Worm (Caenorhabditis elegans) whole organism, midembryonic: ENCODE measurements around the gene W03D2.9.

Experiments used
- T22C8.4 ChIP-seq: fragments of 200-800 bp; sonication (Bioruptor generic); IDR thresholded peaks from 2 replicates; pipeline ENCODE4 v1.3.6; 2022; ENCODE audit warnings: missing genetic modification characterization, missing compliant biosample characterization
- cog-1 ChIP-seq: sonication (generic microtip); optimal IDR thresholded peaks from 2 replicates; lab custom pipeline; 2016; ENCODE audit warnings: missing genetic modification characterization, missing compliant biosample characterization
- flt-1 ChIP-seq: fragments of 200-800 bp; sonication (Bioruptor generic); IDR thresholded peaks from 2 replicates; pipeline ENCODE4 v1.3.6; 2022; ENCODE audit warnings: missing genetic modification characterization, missing compliant biosample characterization
- klf-2 ChIP-seq: fragments of 200-800 bp; sonication (Bioruptor generic); conservative IDR thresholded peaks from 2 replicates; pipeline ENCODE4 v1.3.6; 2022; ENCODE audit warnings: missing genetic modification reagents, missing genetic modification characterization, missing compliant biosample characterization
- med-1 ChIP-seq: sonication (generic microtip); optimal IDR thresholded peaks from 2 replicates; lab custom pipeline; 2017; ENCODE audit warnings: missing genetic modification characterization, mild to moderate bottlenecking, missing compliant biosample characterization, antibody characterized with exemption, missing genetic modification reagents; ENCODE audit not compliant: insufficient read depth
- ref-1 ChIP-seq: fragments of 200-800 bp; sonication (Bioruptor generic); conservative IDR thresholded peaks from 2 replicates; pipeline ENCODE4 v1.3.6; 2022; ENCODE audit warnings: missing genetic modification reagents, missing genetic modification characterization, missing compliant biosample characterization
- tab-1 ChIP-seq: fragments of 200-800 bp; sonication (Bioruptor generic); IDR thresholded peaks from 2 replicates; pipeline ENCODE4 v1.3.6; 2022; ENCODE audit warnings: missing genetic modification characterization, missing compliant biosample characterization
- ztf-23 ChIP-seq: fragments of 200-800 bp; sonication (Bioruptor generic); IDR thresholded peaks from 2 replicates; pipeline ENCODE4 v1.3.6; 2022; ENCODE audit warnings: missing genetic modification reagents, missing genetic modification characterization, missing compliant biosample characterization
- ztf-29 ChIP-seq: fragments of 200-800 bp; sonication (Bioruptor generic); IDR thresholded peaks from 2 replicates; pipeline ENCODE4 v1.3.6; 2022; ENCODE audit warnings: missing genetic modification reagents, missing genetic modification characterization, missing compliant biosample characterization

The W03D2.9 gene

DNA sequence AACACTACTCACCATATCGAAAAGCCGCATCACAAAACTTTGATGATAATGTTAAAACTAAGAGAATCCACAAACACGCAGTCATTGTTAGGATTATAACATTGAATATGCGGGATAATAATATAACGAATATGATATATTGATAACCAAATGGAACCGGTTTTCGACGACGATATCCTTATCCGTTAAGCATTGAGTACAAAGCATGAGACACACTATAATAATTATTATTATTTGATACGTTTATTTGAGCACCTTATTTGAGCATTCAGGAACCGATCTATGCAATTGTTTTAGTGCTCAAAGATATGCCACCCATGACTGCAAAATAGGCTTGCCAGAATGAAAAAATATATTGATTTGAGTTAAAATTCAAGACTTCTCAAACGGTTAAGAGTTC lies at the start of gene W03D2.9:
W03D2.9 (minus strand) TSS at position 101 of the 400 bp plus-strand sequence.
- TF ChIP-seq tab-1 (GFP tag; lab: Robert Waterston, UW) (no peak), ztf-23 (GFP tag; lab: Robert Waterston, UW) (no peak), ztf-29 (no peak)

DNA sequence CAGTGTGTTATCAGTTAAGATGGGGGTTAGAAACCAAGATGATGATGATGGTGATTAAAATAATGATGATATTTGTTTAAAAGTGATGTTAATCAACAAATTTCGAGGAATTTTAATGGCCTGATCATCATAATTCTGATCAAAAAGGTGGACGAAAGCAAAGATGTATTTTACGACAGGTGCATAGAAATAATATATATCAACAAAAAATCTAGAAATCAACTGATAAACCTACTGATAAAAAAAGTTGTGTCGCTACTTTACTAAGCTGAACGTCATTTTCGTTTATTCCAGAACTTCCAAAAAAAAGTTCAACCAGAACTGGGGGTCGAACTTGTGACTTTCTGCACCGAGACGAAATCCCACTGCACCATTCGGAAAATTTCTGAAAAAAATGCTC lies 48.6 kb upstream of the W03D2.9 start, which contains the start of gene mul-1:
mul-1 (minus strand) TSS at position 84 of the 400 bp plus-strand sequence.
- TF ChIP-seq flt-1 (GFP tag; lab: Robert Waterston, UW) (no peak), ztf-29 (no peak), klf-2 (no peak), ztf-23 (GFP tag; lab: Robert Waterston, UW) (no peak), tab-1 (GFP tag; lab: Robert Waterston, UW) (no peak), cog-1 (no peak), med-1 (GFP tag; lab: Kevin White, UChicago) (no peak), T22C8.4 (GFP tag; lab: Robert Waterston, UW) (no peak), ref-1 (GFP tag; lab: Robert Waterston, UW) (no peak)

DNA sequence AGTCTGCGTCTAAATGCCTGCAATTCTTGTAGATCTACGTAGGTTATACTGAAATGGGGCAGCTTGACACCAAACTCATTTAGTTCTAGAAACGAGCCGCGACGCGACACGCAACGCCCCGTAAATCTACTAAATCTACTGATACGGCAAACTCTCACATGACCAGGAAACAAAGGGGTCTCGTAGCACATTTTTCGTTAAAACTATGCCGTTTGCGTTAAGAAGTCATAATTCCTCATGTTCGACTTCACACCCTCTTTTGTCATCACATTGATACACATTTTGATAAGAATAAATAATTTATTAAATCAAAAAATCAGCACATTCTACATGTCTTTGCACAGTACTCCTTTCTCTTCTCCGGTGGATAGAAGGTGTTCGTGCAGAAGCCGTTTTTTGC lies 46.5 kb upstream of the W03D2.9 start:
- TF ChIP-seq tab-1 (GFP tag; lab: Robert Waterston, UW) (no peak), flt-1 (GFP tag; lab: Robert Waterston, UW) (no peak), cog-1 (no peak), ztf-29 (no peak), klf-2 (no peak), ztf-23 (GFP tag; lab: Robert Waterston, UW) (no peak)

- TF ChIP-seq klf-2, result no peak
- no peak for TF ChIP-seq ref-1 (GFP tag; lab: Robert Waterston, UW)
- no peak for TF ChIP-seq ztf-23 (GFP tag; lab: Robert Waterston, UW)
- TF ChIP-seq cog-1, result no peak
- TF ChIP-seq T22C8.4 (GFP tag; lab: Robert Waterston, UW), result no peak
- no peak for TF ChIP-seq med-1 (GFP tag; lab: Kevin White, UChicago)
- TF ChIP-seq ztf-29, result no peak
- no peak for TF ChIP-seq tab-1 (GFP tag; lab: Robert Waterston, UW)
- TF ChIP-seq flt-1 (GFP tag; lab: Robert Waterston, UW), result no peak
Measured at ce11 chrIV:4120263-4120662, 45.8 kb upstream of the W03D2.9 start, which contains the start of gene F49F1.5. TSS of gene F49F1.5 (minus strand) at chrIV:4120415.

ce11 chrIV:4117432-4117831 lies 42.9 kb upstream of the W03D2.9 start, which contains the start of gene drd-50:
TSS of gene drd-50 (plus strand) at chrIV:4117732.
- TF ChIP-seq T22C8.4 (GFP tag; lab: Robert Waterston, UW) (no peak), cog-1 (no peak), med-1 (GFP tag; lab: Kevin White, UChicago) (no peak), flt-1 (GFP tag; lab: Robert Waterston, UW) (no peak), ref-1 (GFP tag; lab: Robert Waterston, UW) (no peak), klf-2 (no peak), ztf-23 (GFP tag; lab: Robert Waterston, UW) (no peak), ztf-29 (no peak), tab-1 (GFP tag; lab: Robert Waterston, UW) (no peak)

ce11 chrIV:4115634-4116033 lies 41.1 kb upstream of the W03D2.9 start, which contains the start of the genes F49F1.4 and F49F1.2:
TSS of gene F49F1.4 (minus strand) at chrIV:4115734.
TSS of gene F49F1.2 (plus strand) at chrIV:4115943.
- TF ChIP-seq tab-1 (GFP tag; lab: Robert Waterston, UW) (no peak), ztf-29 (no peak), flt-1 (GFP tag; lab: Robert Waterston, UW) (no peak), klf-2 (no peak), ztf-23 (GFP tag; lab: Robert Waterston, UW) (no peak), ref-1 (GFP tag; lab: Robert Waterston, UW) (no peak), cog-1 (no peak), T22C8.4 (GFP tag; lab: Robert Waterston, UW) (no peak), med-1 (GFP tag; lab: Kevin White, UChicago) (no peak)

DNA sequence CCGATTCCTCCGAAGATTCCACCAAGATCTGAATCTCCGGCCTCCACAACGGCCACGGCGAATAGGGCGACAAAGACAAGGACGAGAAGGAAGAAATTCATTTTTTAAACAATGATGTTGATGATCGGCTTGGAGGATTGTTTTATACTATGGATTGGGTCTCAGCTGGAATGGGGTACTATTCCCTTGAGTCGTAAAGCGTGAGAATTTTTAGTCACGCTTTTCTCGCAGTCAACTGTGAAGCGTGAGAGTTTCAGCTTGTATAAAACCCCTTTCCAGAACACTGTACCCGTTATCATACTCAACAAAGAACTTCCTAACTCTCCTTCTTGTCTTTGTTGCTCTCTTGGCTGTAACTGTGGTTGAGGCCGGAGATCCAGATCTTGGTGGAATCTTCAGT lies 40.0 kb upstream of the W03D2.9 start, which contains the start of gene F49F1.15:
F49F1.15 (minus strand) TSS at position 101 of the 400 bp plus-strand sequence.
- no peak for TF ChIP-seq T22C8.4 (GFP tag; lab: Robert Waterston, UW)
- TF ChIP-seq klf-2, result no peak
- TF ChIP-seq ztf-29, result no peak
- no peak for TF ChIP-seq med-1 (GFP tag; lab: Kevin White, UChicago)
- no peak for TF ChIP-seq ref-1 (GFP tag; lab: Robert Waterston, UW)

DNA sequence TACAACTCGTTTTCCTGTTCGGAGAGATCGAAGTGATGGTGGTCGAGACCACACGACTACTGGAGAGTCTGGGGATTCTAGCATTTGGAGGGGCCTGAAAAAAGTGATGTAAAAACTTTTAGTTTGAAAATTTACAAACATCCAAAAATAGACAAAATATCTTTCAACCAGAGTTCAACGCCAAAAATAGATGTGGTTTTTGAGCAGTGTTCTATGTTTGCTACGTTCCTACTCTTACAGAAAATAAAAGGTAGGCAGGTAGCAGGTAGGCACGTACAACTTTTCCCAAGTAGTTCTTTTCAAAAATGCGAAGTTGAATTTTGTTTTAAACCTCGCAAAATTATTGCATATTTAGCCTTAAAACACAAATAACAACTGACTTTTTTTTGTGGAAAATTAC lies 37.9 kb upstream of the W03D2.9 start, which contains the start of gene F49F1.14:
F49F1.14 (minus strand) TSS at position 101 of the 400 bp plus-strand sequence.
- TF ChIP-seq cog-1 (no peak), T22C8.4 (GFP tag; lab: Robert Waterston, UW) (no peak), tab-1 (GFP tag; lab: Robert Waterston, UW) (no peak), klf-2 (no peak), med-1 (GFP tag; lab: Kevin White, UChicago) (no peak)

ce11 chrIV:4108767-4109166 lies 34.3 kb upstream of the W03D2.9 start, which contains the start of gene C35B1.7:
TSS of gene C35B1.7 (plus strand) at chrIV:4109067.
- TF ChIP-seq med-1 (GFP tag; lab: Kevin White, UChicago) (no peak), flt-1 (GFP tag; lab: Robert Waterston, UW) (no peak), tab-1 (GFP tag; lab: Robert Waterston, UW) (no peak), ref-1 (GFP tag; lab: Robert Waterston, UW) (no peak), cog-1 (no peak), ztf-29 (no peak), ztf-23 (GFP tag; lab: Robert Waterston, UW) (no peak), klf-2 (no peak), T22C8.4 (GFP tag; lab: Robert Waterston, UW) (no peak)

DNA sequence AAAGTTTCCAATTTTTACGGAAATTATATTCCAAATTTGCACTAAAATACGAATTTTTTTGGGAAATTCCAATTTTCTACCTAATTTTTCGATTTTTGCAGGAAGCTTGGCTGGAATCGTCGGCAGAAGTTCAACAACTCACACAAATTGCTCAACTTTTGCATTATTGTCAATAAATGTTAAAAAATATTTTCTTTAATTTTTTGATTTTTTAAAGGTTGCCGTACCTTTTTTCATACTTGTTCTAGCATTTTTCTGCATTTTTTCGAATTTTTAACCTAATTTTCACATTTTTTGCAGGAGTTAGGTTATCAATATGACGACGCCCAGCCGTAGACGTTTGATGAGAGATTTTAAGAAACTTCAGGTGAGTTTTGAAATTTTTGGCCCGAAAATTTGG lies 28.2 kb upstream of the W03D2.9 start, which contains the start of gene ubc-1:
ubc-1 (plus strand) TSS at position 301 of the 400 bp plus-strand sequence.
- no peak for TF ChIP-seq T22C8.4 (GFP tag; lab: Robert Waterston, UW)
- no peak for TF ChIP-seq klf-2
- TF ChIP-seq med-1 (GFP tag; lab: Kevin White, UChicago), result no peak
- TF ChIP-seq cog-1, result no peak
- no peak for TF ChIP-seq ztf-29
- TF ChIP-seq ref-1 (GFP tag; lab: Robert Waterston, UW), result no peak
- TF ChIP-seq tab-1 (GFP tag; lab: Robert Waterston, UW), result no peak
- TF ChIP-seq ztf-23 (GFP tag; lab: Robert Waterston, UW), result no peak
- no peak for TF ChIP-seq flt-1 (GFP tag; lab: Robert Waterston, UW)
